Worm (Caenorhabditis elegans) whole organism, mixed stage, embryonic: ENCODE data around the gene ZK742.3.

ENCODE experiments used
- M03D4.4 ChIP-seq: sonication (generic microtip); optimal IDR thresholded peaks from 2 replicates; lab custom pipeline; 2017; ENCODE audit warnings: mild to moderate bottlenecking, missing genetic modification characterization, missing compliant biosample characterization
- bed-3 ChIP-seq: fragments of 200-800 bp; sonication (Bioruptor generic); optimal IDR thresholded peaks from 3 replicates; lab custom pipeline; 2018; ENCODE audit warnings: mild to moderate bottlenecking, missing genetic modification characterization, moderate library complexity, missing compliant biosample characterization
- blmp-1 ChIP-seq: fragments of 150-350 bp; optimal IDR thresholded peaks from 2 replicates; lab custom pipeline; 2014; ENCODE audit warnings: missing biosample characterization, missing genetic modification characterization
- ceh-39 ChIP-seq: fragments of 150-350 bp; optimal IDR thresholded peaks from 2 replicates; lab custom pipeline; 2014; ENCODE audit warnings: missing biosample characterization, missing genetic modification characterization
- ceh-43 ChIP-seq: fragments of 200-800 bp; sonication (Bioruptor generic); optimal IDR thresholded peaks from 2 replicates; lab custom pipeline; 2018; ENCODE audit warnings: mild to moderate bottlenecking, missing genetic modification characterization, moderate library complexity, missing compliant biosample characterization
- ceh-83 ChIP-seq: fragments of 200-800 bp; sonication (Bioruptor generic); optimal IDR thresholded peaks from 2 replicates; lab custom pipeline; 2018; ENCODE audit warnings: mild to moderate bottlenecking, missing genetic modification characterization, missing compliant biosample characterization
- cnd-1 ChIP-seq: fragments of 200-800 bp; sonication (Bioruptor generic); optimal IDR thresholded peaks from 2 replicates; lab custom pipeline; 2018; ENCODE audit warnings: mild to moderate bottlenecking, missing genetic modification characterization, missing compliant biosample characterization
- drap-1 ChIP-seq: fragments of 200-800 bp; sonication (Bioruptor generic); optimal IDR thresholded peaks from 3 replicates; lab custom pipeline; 2018; ENCODE audit warnings: mild to moderate bottlenecking, missing genetic modification characterization, missing compliant biosample characterization
- elt-1 ChIP-seq: sonication (generic microtip); optimal IDR thresholded peaks from 2 replicates; lab custom pipeline; 2017; ENCODE audit warnings: missing genetic modification characterization, mild to moderate bottlenecking, missing compliant biosample characterization, antibody characterized with exemption, moderate library complexity, borderline replicate concordance; ENCODE audit not compliant: insufficient read depth
- hlh-1 ChIP-seq: fragments of 150-350 bp; optimal IDR thresholded peaks from 2 replicates; lab custom pipeline; 2014; ENCODE audit warnings: missing biosample characterization, missing genetic modification reagents, missing genetic modification characterization
- lin-13 ChIP-seq: fragments of 150-350 bp; optimal IDR thresholded peaks from 2 replicates; lab custom pipeline; 2014; ENCODE audit warnings: missing biosample characterization, missing genetic modification characterization
- lin-32 ChIP-seq: fragments of 200-800 bp; sonication (Bioruptor generic); optimal IDR thresholded peaks from 2 replicates; lab custom pipeline; 2018; ENCODE audit warnings: mild to moderate bottlenecking, missing genetic modification characterization, missing compliant biosample characterization
- lsy-2 ChIP-seq: fragments of 150-350 bp; optimal IDR thresholded peaks from 2 replicates; lab custom pipeline; 2014; ENCODE audit warnings: missing biosample characterization, missing genetic modification characterization
- mab-5 ChIP-seq: fragments of 150-350 bp; optimal IDR thresholded peaks from 2 replicates; lab custom pipeline; 2014; ENCODE audit warnings: missing biosample characterization, missing genetic modification characterization
- mep-1 ChIP-seq: fragments of 150-350 bp; optimal IDR thresholded peaks from 2 replicates; lab custom pipeline; 2017; ENCODE audit warnings: missing biosample characterization, missing genetic modification reagents, missing genetic modification characterization, inconsistent platforms
- mls-2 ChIP-seq: sonication (generic microtip); optimal IDR thresholded peaks from 2 replicates; lab custom pipeline; 2016; ENCODE audit warnings: mild to moderate bottlenecking, missing genetic modification characterization, moderate library complexity, missing compliant biosample characterization
- nhr-12 ChIP-seq: fragments of 150-350 bp; optimal IDR thresholded peaks from 2 replicates; lab custom pipeline; 2014; ENCODE audit warnings: missing biosample characterization, missing genetic modification characterization
- nhr-2 ChIP-seq: fragments of 150-350 bp; optimal IDR thresholded peaks from 2 replicates; lab custom pipeline; 2014; ENCODE audit warnings: missing biosample characterization, missing genetic modification characterization
- nhr-237 ChIP-seq: fragments of 150-350 bp; optimal IDR thresholded peaks from 2 replicates; lab custom pipeline; 2014; ENCODE audit warnings: missing biosample characterization, missing genetic modification characterization
- nhr-28 ChIP-seq: fragments of 150-350 bp; optimal IDR thresholded peaks from 2 replicates; lab custom pipeline; 2014; ENCODE audit warnings: missing biosample characterization, missing genetic modification characterization
- nhr-76 ChIP-seq: sonication (generic microtip); optimal IDR thresholded peaks from 2 replicates; lab custom pipeline; 2017; ENCODE audit warnings: missing biosample characterization, missing genetic modification characterization
- pha-4 ChIP-seq: fragments of 150-350 bp; optimal IDR thresholded peaks from 2 replicates; lab custom pipeline; 2018; ENCODE audit warnings: missing biosample characterization, missing genetic modification reagents, missing genetic modification characterization
- sem-2 ChIP-seq: fragments of 200-800 bp; sonication (Bioruptor generic); optimal IDR thresholded peaks from 2 replicates; lab custom pipeline; 2018; ENCODE audit warnings: mild to moderate bottlenecking, missing genetic modification characterization, missing compliant biosample characterization
- snpc-4 ChIP-seq: fragments of 150-350 bp; optimal IDR thresholded peaks from 2 replicates; lab custom pipeline; 2014; ENCODE audit warnings: missing biosample characterization, missing genetic modification characterization
- sptf-1 ChIP-seq: sonication (generic microtip); optimal IDR thresholded peaks from 2 replicates; lab custom pipeline; 2017; ENCODE audit warnings: mild to moderate bottlenecking, missing genetic modification characterization, moderate library complexity, missing compliant biosample characterization
- tbx-8 ChIP-seq: fragments of 200-800 bp; sonication (Bioruptor generic); optimal IDR thresholded peaks from 2 replicates; lab custom pipeline; 2018; ENCODE audit warnings: mild to moderate bottlenecking, missing genetic modification characterization, moderate library complexity, missing compliant biosample characterization
- unc-39 ChIP-seq: fragments of 150-350 bp; optimal IDR thresholded peaks from 2 replicates; lab custom pipeline; 2014; ENCODE audit warnings: missing biosample characterization, missing genetic modification characterization
- unc-62 ChIP-seq: fragments of 150-350 bp; optimal IDR thresholded peaks from 2 replicates; lab custom pipeline; 2014; ENCODE audit warnings: missing biosample characterization, missing genetic modification reagents, missing genetic modification characterization
- zip-8 ChIP-seq: fragments of 150-350 bp; optimal IDR thresholded peaks from 2 replicates; lab custom pipeline; 2014; ENCODE audit warnings: missing biosample characterization, missing genetic modification characterization
- ztf-11 ChIP-seq: fragments of 150-350 bp; optimal IDR thresholded peaks from 2 replicates; lab custom pipeline; 2014; ENCODE audit warnings: missing biosample characterization, missing genetic modification characterization

ZK742.3 gene

DNA sequence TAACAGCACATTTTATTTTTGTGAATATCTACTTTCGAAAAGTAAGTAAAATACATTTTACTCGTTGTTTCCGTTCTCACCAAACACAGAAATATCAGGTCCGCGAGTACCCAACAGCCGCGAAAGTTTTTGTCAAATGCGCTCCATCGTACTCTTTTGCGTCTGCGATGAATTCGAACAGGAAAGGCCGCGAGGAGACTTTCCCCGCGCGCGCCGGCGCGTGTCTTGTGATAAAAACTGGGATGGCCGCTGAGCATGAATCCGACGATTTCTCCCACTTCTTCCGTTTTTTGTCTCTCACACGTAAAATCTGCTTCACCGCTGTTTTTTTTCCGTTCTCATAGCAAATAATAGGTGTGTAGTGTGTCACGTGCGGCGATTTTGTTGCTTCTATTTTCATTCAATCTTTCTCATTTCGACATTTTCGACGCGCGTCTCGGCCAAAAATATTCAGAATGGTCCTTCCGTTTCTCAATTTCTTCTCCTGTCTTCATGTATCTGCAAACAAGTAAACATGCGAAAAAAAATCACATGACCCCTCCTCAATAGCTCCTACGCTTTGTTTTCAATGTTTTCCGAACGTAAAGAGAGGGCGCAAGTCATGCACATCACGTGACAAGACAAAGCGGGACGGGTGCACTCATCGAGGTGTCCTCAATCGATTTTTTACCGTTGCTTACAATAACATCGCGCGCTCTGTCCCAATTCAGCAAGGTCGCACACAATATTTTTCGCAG is 5.5 kb downstream of the ZK742.3 start, which contains the start of gene uvs-1:
Gene uvs-1 (minus strand): TSS at position 145 of the 737 bp plus-strand sequence.
- no peak for TF ChIP-seq mab-5 (tag; lab: Kevin White, UChicago)
- peak; percentile 23 for TF ChIP-seq lsy-2 (tag; lab: Kevin White, UChicago)
- peak; percentile 14 for TF ChIP-seq mep-1 (tag; lab: Kevin White, UChicago)
- peak; percentile 62 for TF ChIP-seq hlh-1
- no peak for TF ChIP-seq lin-32 (GFP tag; lab: Kevin White, UChicago)
- TF ChIP-seq, all 35 proteins: peak for 3

DNA sequence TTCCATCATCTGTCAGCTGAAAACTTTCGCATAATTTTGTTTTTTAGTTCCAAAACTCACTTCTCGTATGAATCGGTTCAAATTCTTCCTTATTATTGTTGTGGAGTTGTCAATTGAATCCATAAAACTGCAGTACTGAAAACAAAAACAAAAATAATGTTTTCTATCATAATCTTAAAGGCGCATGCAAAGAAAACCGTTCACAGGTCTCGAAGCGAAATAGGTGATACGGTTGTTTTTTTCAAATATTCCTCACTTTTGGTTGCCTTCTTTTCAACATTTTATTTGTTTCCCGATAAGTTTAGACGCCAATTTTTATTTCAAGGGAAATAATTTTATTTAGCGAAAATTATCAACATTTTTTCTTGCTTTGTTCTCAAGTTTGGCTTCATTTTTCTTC is 6.1 kb downstream of the ZK742.3 start:
- TF ChIP-seq elt-1 (tag; lab: Kevin White, UChicago), result no peak
- no peak for TF ChIP-seq nhr-28
- TF ChIP-seq bed-3 (GFP tag; lab: Kevin White, UChicago), result no peak
- TF ChIP-seq sptf-1, result no peak
- no peak for TF ChIP-seq ztf-11 (tag; lab: Kevin White, UChicago)
- TF ChIP-seq M03D4.4 (tag; lab: Kevin White, UChicago), result no peak
- no peak for TF ChIP-seq nhr-2
- no peak for TF ChIP-seq hlh-1

DNA sequence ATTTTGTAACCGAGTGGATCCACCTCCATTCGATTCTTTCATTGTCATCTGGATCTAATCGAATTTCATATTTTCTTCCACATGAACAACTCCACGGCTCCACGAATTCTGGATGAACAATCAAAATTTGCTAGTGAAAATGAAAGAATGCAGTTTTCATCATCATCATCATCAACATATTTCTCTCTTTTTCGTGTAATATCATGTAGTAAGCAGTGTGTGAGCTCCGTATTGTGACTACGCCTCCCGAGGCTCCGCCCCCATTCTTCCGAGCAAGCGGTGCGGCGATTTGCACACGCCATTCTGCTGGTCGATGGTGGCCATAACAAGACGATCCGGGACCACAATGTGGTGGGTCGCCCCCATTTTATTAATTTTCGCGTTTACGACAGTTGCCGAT is 11.6 kb downstream of the ZK742.3 start, which contains the start of gene ZK742.7:
Gene ZK742.7 (plus strand): TSS at position 301 of the 400 bp plus-strand sequence.
- no peak for TF ChIP-seq blmp-1 (tag; lab: Kevin White, UChicago)
- no peak for TF ChIP-seq unc-62 (GFP tag; lab: Kevin White, UChicago)
- TF ChIP-seq pha-4 (tag; lab: Kevin White, UChicago), result no peak
- no peak for TF ChIP-seq bed-3 (GFP tag; lab: Kevin White, UChicago)
- TF ChIP-seq ceh-39 (tag; lab: Kevin White, UChicago), result no peak
- TF ChIP-seq ztf-11 (tag; lab: Kevin White, UChicago), result no peak
- no peak for TF ChIP-seq lsy-2 (tag; lab: Kevin White, UChicago)
- no peak for TF ChIP-seq nhr-237 (tag; lab: Kevin White, UChicago)
- no peak for TF ChIP-seq snpc-4
- no peak for TF ChIP-seq sem-2 (GFP tag; lab: Kevin White, UChicago)
- no peak for TF ChIP-seq sptf-1
- no peak for TF ChIP-seq nhr-76 (tag; lab: Kevin White, UChicago)
- TF ChIP-seq mab-5 (tag; lab: Kevin White, UChicago), result no peak
- no peak for TF ChIP-seq zip-8
- TF ChIP-seq lin-32 (GFP tag; lab: Kevin White, UChicago), result no peak

DNA sequence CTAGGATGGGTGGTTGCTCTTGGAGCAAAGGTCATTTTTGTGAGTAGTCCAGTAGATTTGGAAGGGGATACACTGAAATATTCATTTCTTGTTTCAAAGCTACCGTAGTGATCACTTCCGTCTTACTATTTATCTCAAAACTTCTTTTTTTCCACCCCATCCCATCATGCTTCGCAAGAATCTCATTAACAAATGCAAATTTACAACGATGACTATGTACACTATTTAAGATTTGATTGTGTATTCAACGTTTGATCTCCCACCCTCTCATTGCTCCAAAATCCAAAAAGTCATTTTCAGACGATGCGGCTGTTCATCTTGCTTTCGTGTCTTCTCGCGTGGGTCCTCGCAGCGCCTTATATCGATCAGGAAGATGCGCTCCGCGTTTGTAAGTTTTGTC is 16.6 kb downstream of the ZK742.3 start, which contains the start of gene flp-21:
Gene flp-21 (plus strand): TSS at position 301 of the 400 bp plus-strand sequence.
- TF ChIP-seq cnd-1 (tag; lab: Kevin White, UChicago) (no peak), pha-4 (tag; lab: Kevin White, UChicago) (no peak), nhr-2 (no peak), mls-2 (no peak), nhr-76 (tag; lab: Kevin White, UChicago) (no peak), elt-1 (tag; lab: Kevin White, UChicago) (no peak), mep-1 (tag; lab: Kevin White, UChicago) (no peak), mab-5 (tag; lab: Kevin White, UChicago) (no peak), lsy-2 (tag; lab: Kevin White, UChicago) (no peak), ceh-83 (GFP tag; lab: Kevin White, UChicago) (no peak), unc-62 (GFP tag; lab: Kevin White, UChicago) (no peak), nhr-28 (no peak), ceh-43 (GFP tag; lab: Kevin White, UChicago) (no peak), bed-3 (GFP tag; lab: Kevin White, UChicago) (no peak), sem-2 (GFP tag; lab: Kevin White, UChicago) (no peak), unc-39 (no peak)

DNA sequence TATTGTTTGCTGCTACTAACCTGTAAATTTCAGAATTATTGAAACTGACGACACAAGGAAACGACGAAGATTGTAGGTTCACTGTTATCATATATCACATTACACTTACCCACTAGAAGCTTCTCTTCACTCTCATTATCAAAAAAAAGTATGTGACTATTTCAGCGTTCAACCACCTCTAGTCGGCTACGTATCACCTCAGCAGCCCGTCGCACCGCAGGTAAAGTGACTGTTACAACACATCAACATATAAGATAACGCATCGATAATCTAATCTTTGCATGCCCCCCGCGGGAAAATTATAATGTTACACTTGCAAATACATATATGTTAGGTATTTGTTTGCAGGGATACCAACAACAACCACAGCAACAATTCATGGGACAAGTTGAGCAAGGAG is 23.1 kb downstream of the ZK742.3 start:
- no peak for TF ChIP-seq tbx-8 (GFP tag; lab: Kevin White, UChicago)
- TF ChIP-seq bed-3 (GFP tag; lab: Kevin White, UChicago), result no peak

DNA sequence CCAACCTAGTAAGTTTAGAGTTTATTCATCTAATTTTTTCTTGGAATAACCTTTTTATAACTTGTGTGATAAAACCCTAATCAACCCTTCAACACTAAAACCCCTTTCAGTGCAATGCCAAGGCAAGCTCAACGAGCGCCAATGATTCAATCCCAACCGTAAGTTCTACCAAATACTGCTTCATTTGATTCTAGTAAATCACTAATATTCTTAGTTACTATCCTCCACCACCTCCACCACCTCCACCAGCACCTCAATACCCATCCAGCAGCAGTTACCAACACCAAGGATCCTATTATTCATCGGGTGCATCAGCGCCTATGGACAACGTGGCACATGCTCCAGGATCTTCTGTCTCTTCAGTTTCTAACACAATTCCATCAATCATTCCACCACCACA is 23.8 kb downstream of the ZK742.3 start:
- TF ChIP-seq lin-13 (tag; lab: Kevin White, UChicago) (no peak), nhr-76 (tag; lab: Kevin White, UChicago) (no peak), lsy-2 (tag; lab: Kevin White, UChicago) (no peak), tbx-8 (GFP tag; lab: Kevin White, UChicago) (no peak), hlh-1 (no peak), blmp-1 (tag; lab: Kevin White, UChicago) (no peak), sptf-1 (no peak), nhr-12 (tag; lab: Kevin White, UChicago) (no peak), nhr-28 (no peak), drap-1 (GFP tag; lab: Kevin White, UChicago) (no peak), lin-32 (GFP tag; lab: Kevin White, UChicago) (no peak), nhr-2 (no peak), snpc-4 (no peak)
